Worm (Caenorhabditis elegans) whole organism, young adult: ENCODE data around the gene ZK892.6.
A peak's percentile ranks its signal among the peaks of the same experiment; 100 is the strongest.

Experiments used
- B0035.1 ChIP-seq: sonication (generic microtip); optimal IDR thresholded peaks from 2 replicates; lab custom pipeline; 2016; ENCODE audit warnings: missing genetic modification characterization, mild to moderate bottlenecking, missing compliant biosample characterization, missing genotype, missing genetic modification reagents
- B0261.1 ChIP-seq: sonication (generic microtip); optimal IDR thresholded peaks from 2 replicates; lab custom pipeline; 2016; ENCODE audit warnings: mild to moderate bottlenecking, missing genetic modification characterization, moderate library complexity, missing compliant biosample characterization
- B0336.3 ChIP-seq: fragments of 200-800 bp; sonication (Bioruptor generic); IDR thresholded peaks from 2 replicates; pipeline ENCODE4 v1.3.6; 2022; ENCODE audit warnings: missing genetic modification characterization, missing compliant biosample characterization
- C17E4.6 ChIP-seq: fragments of 200-800 bp; sonication (Bioruptor generic); IDR thresholded peaks from 2 replicates; pipeline ENCODE4 v1.3.6; 2022; ENCODE audit warnings: missing genetic modification reagents, missing genetic modification characterization, missing compliant biosample characterization
- D2030.7 ChIP-seq: fragments of 200-800 bp; sonication (Bioruptor generic); IDR thresholded peaks from 2 replicates; pipeline ENCODE4 v1.3.6; 2022; ENCODE audit warnings: missing genetic modification reagents, missing genetic modification characterization, missing compliant biosample characterization
- F22D6.2 ChIP-seq: sonication (generic microtip); optimal IDR thresholded peaks from 2 replicates; lab custom pipeline; 2016; ENCODE audit warnings: mild to moderate bottlenecking, missing genetic modification characterization, missing compliant biosample characterization
- F39B2.1 ChIP-seq: fragments of 200-800 bp; sonication (Bioruptor generic); IDR thresholded peaks from 2 replicates; pipeline ENCODE4 v1.3.6; 2022; ENCODE audit warnings: missing genetic modification reagents, missing genetic modification characterization, missing compliant biosample characterization
- K11D2.4 ChIP-seq: fragments of 200-800 bp; sonication (Bioruptor generic); IDR thresholded peaks from 2 replicates; pipeline ENCODE4 v1.3.6; 2022; ENCODE audit warnings: missing genetic modification reagents, missing genetic modification characterization, missing compliant biosample characterization
- T26A5.8 ChIP-seq: sonication (generic microtip); optimal IDR thresholded peaks from 2 replicates; lab custom pipeline; 2016; ENCODE audit warnings: missing genetic modification characterization, missing compliant biosample characterization
- Y56A3A.18 ChIP-seq: fragments of 200-800 bp; sonication (Bioruptor generic); IDR thresholded peaks from 2 replicates; pipeline ENCODE4 v1.3.6; 2022; ENCODE audit warnings: missing genetic modification reagents, missing genetic modification characterization, missing compliant biosample characterization
- Y95B8A.8 ChIP-seq: fragments of 200-800 bp; sonication (Bioruptor generic); IDR thresholded peaks from 2 replicates; pipeline ENCODE4 v1.3.6; 2022; ENCODE audit warnings: missing genetic modification reagents, missing genetic modification characterization, missing compliant biosample characterization
- ama-1 ChIP-seq, 3 experiments: fragments of 150-350 bp in 1 of 3; sonication (generic microtip) in 2 of 3; optimal IDR thresholded peaks; 2 replicates each; lab custom pipeline; 2014 to 2018; ENCODE audit warnings: missing biosample characterization in 2 of 3, missing genetic modification characterization in 2 of 3, missing genetic modification reagents in 2 of 3
- athp-1 ChIP-seq: sonication (generic microtip); optimal IDR thresholded peaks from 2 replicates; lab custom pipeline; 2017; ENCODE audit warnings: mild to moderate bottlenecking, missing genetic modification characterization, missing compliant biosample characterization
- attf-3 ChIP-seq: fragments of 200-800 bp; sonication (Bioruptor generic); conservative IDR thresholded peaks from 2 replicates; pipeline ENCODE4 v1.3.6; 2022; ENCODE audit warnings: missing genetic modification reagents, missing genetic modification characterization, missing compliant biosample characterization
- ccch-3 ChIP-seq: fragments of 200-800 bp; sonication (Bioruptor generic); optimal IDR thresholded peaks from 2 replicates; lab custom pipeline; 2018; ENCODE audit warnings: mild to moderate bottlenecking, missing genetic modification characterization, missing compliant biosample characterization
- ceh-100 ChIP-seq: fragments of 200-800 bp; sonication (Bioruptor generic); IDR thresholded peaks from 2 replicates; pipeline ENCODE4 v1.3.6; 2022; ENCODE audit warnings: missing genetic modification reagents, missing genetic modification characterization, missing compliant biosample characterization
- ceh-27 ChIP-seq: fragments of 200-800 bp; sonication (Bioruptor generic); optimal IDR thresholded peaks from 2 replicates; lab custom pipeline; 2018; ENCODE audit warnings: mild to moderate bottlenecking, missing genetic modification characterization, moderate library complexity, missing compliant biosample characterization
- dox-1 ChIP-seq: fragments of 200-800 bp; sonication (Bioruptor generic); IDR thresholded peaks from 2 replicates; pipeline ENCODE4 v1.3.6; 2022; ENCODE audit warnings: missing genetic modification reagents, missing genetic modification characterization, missing compliant biosample characterization
- ekl-4 ChIP-seq: fragments of 200-800 bp; sonication (Bioruptor generic); IDR thresholded peaks from 2 replicates; pipeline ENCODE4 v1.3.6; 2022; ENCODE audit warnings: missing genetic modification reagents, missing genetic modification characterization, missing compliant biosample characterization
- ets-4 ChIP-seq: fragments of 200-800 bp; sonication (Bioruptor generic); optimal IDR thresholded peaks from 2 replicates; lab custom pipeline; 2018; ENCODE audit warnings: mild to moderate bottlenecking, missing genetic modification characterization, missing compliant biosample characterization
- fkh-3 ChIP-seq: sonication (generic microtip); optimal IDR thresholded peaks from 2 replicates; lab custom pipeline; 2016; ENCODE audit warnings: mild to moderate bottlenecking, missing genetic modification characterization, missing compliant biosample characterization
- hlh-12 ChIP-seq: sonication (generic microtip); optimal IDR thresholded peaks from 2 replicates; lab custom pipeline; 2016; ENCODE audit warnings: missing genetic modification characterization, missing compliant biosample characterization
- hmg-1.2 ChIP-seq: fragments of 200-800 bp; sonication (Bioruptor generic); IDR thresholded peaks from 2 replicates; pipeline ENCODE4 v1.3.6; 2022; ENCODE audit warnings: missing genetic modification reagents, missing genetic modification characterization, missing compliant biosample characterization
- hsf-1 ChIP-seq: fragments of 200-800 bp; sonication (Bioruptor generic); IDR thresholded peaks from 2 replicates; pipeline ENCODE4 v1.3.6; 2022; ENCODE audit warnings: missing genetic modification reagents, missing genetic modification characterization, missing compliant biosample characterization
- lin-35 ChIP-seq, 3 experiments: fragments of 150-350 bp in 2 of 3; sonication (generic microtip) in 1 of 3; optimal IDR thresholded peaks; 2 replicates each; lab custom pipeline; 2014 to 2018; ENCODE audit warnings: missing biosample characterization in 3 of 3, missing genetic modification characterization in 3 of 3, missing genetic modification reagents in 3 of 3
- lin-40 ChIP-seq: sonication (generic microtip); optimal IDR thresholded peaks from 2 replicates; lab custom pipeline; 2016; ENCODE audit warnings: missing genetic modification characterization, mild to moderate bottlenecking, missing compliant biosample characterization, missing genotype, missing genetic modification reagents
- lin-54 ChIP-seq: fragments of 200-800 bp; sonication (Bioruptor generic); optimal IDR thresholded peaks from 2 replicates; lab custom pipeline; 2018; ENCODE audit warnings: mild to moderate bottlenecking, missing genetic modification characterization, missing compliant biosample characterization
- lir-1 ChIP-seq: fragments of 200-800 bp; sonication (Bioruptor generic); conservative IDR thresholded peaks from 2 replicates; pipeline ENCODE4 v1.3.6; 2022; ENCODE audit warnings: missing genetic modification reagents, missing genetic modification characterization, missing compliant biosample characterization
- lsl-1 ChIP-seq: fragments of 200-800 bp; sonication (Bioruptor generic); optimal IDR thresholded peaks from 2 replicates; lab custom pipeline; 2018; ENCODE audit warnings: mild to moderate bottlenecking, missing genetic modification characterization, moderate library complexity, missing compliant biosample characterization
- madf-10 ChIP-seq: sonication (generic microtip); optimal IDR thresholded peaks from 2 replicates; lab custom pipeline; 2016; ENCODE audit warnings: mild to moderate bottlenecking, missing genetic modification characterization, missing compliant biosample characterization
- madf-6 ChIP-seq: fragments of 200-800 bp; sonication (Bioruptor generic); IDR thresholded peaks from 2 replicates; pipeline ENCODE4 v1.3.6; 2022; ENCODE audit warnings: missing genetic modification reagents, missing genetic modification characterization, missing compliant biosample characterization
- mcd-1 ChIP-seq: fragments of 200-800 bp; sonication (Bioruptor generic); IDR thresholded peaks from 2 replicates; pipeline ENCODE4 v1.3.6; 2022; ENCODE audit warnings: missing genetic modification reagents, missing genetic modification characterization, missing compliant biosample characterization
- mxl-1 ChIP-seq: sonication (generic microtip); optimal IDR thresholded peaks from 2 replicates; lab custom pipeline; 2016; ENCODE audit warnings: missing genetic modification characterization, missing compliant biosample characterization
- nfyb-1 ChIP-seq: fragments of 200-800 bp; sonication (Bioruptor generic); IDR thresholded peaks from 2 replicates; pipeline ENCODE4 v1.3.6; 2022; ENCODE audit warnings: missing genetic modification reagents, missing genetic modification characterization, missing compliant biosample characterization
- nhr-80 ChIP-seq: sonication (generic microtip); optimal IDR thresholded peaks from 2 replicates; lab custom pipeline; 2016; ENCODE audit warnings: missing genetic modification characterization, missing compliant biosample characterization
- nhr-90 ChIP-seq: sonication (generic microtip); optimal IDR thresholded peaks from 2 replicates; lab custom pipeline; 2016; ENCODE audit warnings: missing genotype, mild to moderate bottlenecking, missing genetic modification characterization, missing compliant biosample characterization
- pbrm-1 ChIP-seq: fragments of 200-800 bp; sonication (Bioruptor generic); IDR thresholded peaks from 2 replicates; pipeline ENCODE4 v1.3.6; 2022; ENCODE audit warnings: missing genetic modification reagents, missing genetic modification characterization, missing compliant biosample characterization
- pha-4 ChIP-seq: fragments of 150-350 bp; sonication (generic microtip); optimal IDR thresholded peaks from 2 replicates; lab custom pipeline; 2014; ENCODE audit warnings: missing biosample characterization, missing genetic modification reagents, missing genetic modification characterization
- rcor-1 ChIP-seq: fragments of 200-800 bp; sonication (Bioruptor generic); IDR thresholded peaks from 2 replicates; pipeline ENCODE4 v1.3.6; 2022; ENCODE audit warnings: missing genetic modification reagents, missing genetic modification characterization, missing compliant biosample characterization
- rec-8 ChIP-seq, 2 experiments: sonication (generic microtip); optimal IDR thresholded peaks; 2 replicates each; lab custom pipeline; 2016; ENCODE audit warnings: mild to moderate bottlenecking in 2 of 2, missing genetic modification characterization in 2 of 2, missing genetic modification reagents in 2 of 2, missing genotype in 2 of 2, missing biosample characterization in 1 of 2, missing compliant biosample characterization in 1 of 2, moderate library complexity in 1 of 2
- snpc-1.3 ChIP-seq: sonication (generic microtip); optimal IDR thresholded peaks from 2 replicates; lab custom pipeline; 2017; ENCODE audit warnings: missing genetic modification characterization, mild to moderate bottlenecking, missing compliant biosample characterization, antibody characterized with exemption, moderate library complexity, missing genotype, missing genetic modification reagents; ENCODE audit not compliant: insufficient read depth
- snpc-4 ChIP-seq, 5 experiments: fragments of 150-350 bp in 1 of 5; sonication (generic microtip) in 4 of 5; optimal IDR thresholded peaks; 2 replicates each; lab custom pipeline; 2014 to 2018; ENCODE audit warnings: missing genetic modification characterization in 5 of 5, missing biosample characterization in 3 of 5, antibody characterized with exemption in 2 of 5, mild to moderate bottlenecking in 2 of 5, missing compliant biosample characterization in 2 of 5, missing genotype in 2 of 5, moderate library complexity in 2 of 5, missing genetic modification reagents in 1 of 5
- somi-1 ChIP-seq: fragments of 200-800 bp; sonication (Bioruptor generic); optimal IDR thresholded peaks from 2 replicates; lab custom pipeline; 2018; ENCODE audit warnings: mild to moderate bottlenecking, missing genetic modification characterization, missing compliant biosample characterization
- tbp1 ChIP-seq: fragments of 200-800 bp; sonication (Bioruptor generic); optimal IDR thresholded peaks from 2 replicates; lab custom pipeline; 2018; ENCODE audit warnings: mild to moderate bottlenecking, missing genetic modification characterization, missing compliant biosample characterization
- ztf-22 ChIP-seq: fragments of 200-800 bp; sonication (Bioruptor generic); optimal IDR thresholded peaks from 2 replicates; lab custom pipeline; 2018; ENCODE audit warnings: mild to moderate bottlenecking, missing genetic modification characterization, moderate library complexity, missing compliant biosample characterization
- ztf-25 ChIP-seq: fragments of 200-800 bp; sonication (Bioruptor generic); IDR thresholded peaks from 2 replicates; pipeline ENCODE4 v1.3.6; 2022; ENCODE audit warnings: missing genetic modification reagents, missing genetic modification characterization, missing compliant biosample characterization
- ztf-28 ChIP-seq: fragments of 200-800 bp; sonication (Bioruptor generic); IDR thresholded peaks from 2 replicates; pipeline ENCODE4 v1.3.6; 2022; ENCODE audit warnings: missing genetic modification reagents, missing genetic modification characterization, missing compliant biosample characterization

Gene ZK892.6

DNA sequence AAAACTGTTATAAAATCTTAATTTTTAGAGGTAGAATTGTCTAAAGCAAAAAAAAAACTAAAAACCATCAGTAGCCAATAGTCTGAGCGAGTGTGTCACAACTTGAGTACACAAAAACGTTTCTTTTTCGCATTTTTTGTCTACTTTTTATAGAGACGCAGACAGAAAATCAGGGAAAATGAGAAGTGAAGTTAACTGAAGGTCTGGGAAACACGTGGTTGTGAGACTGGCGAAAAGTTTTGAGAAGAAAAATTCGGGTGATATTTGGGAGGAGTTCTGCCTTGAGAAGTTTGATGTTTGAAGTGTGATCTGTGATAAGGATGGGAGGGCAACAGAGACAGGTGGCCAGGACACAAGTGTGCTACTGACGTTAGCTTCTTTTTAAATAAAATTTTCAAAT, 42.3 kb downstream of the ZK892.6 start:
- TF ChIP-seq lir-1 (GFP tag; lab: Robert Waterston, UW) = 0 out of 2 replicates have a peak, but pooled peaks have one; percentile 9
- no peak for TF ChIP-seq hlh-12 (tag; lab: Kevin White, UChicago)
- TF ChIP-seq ceh-27 = peak; percentile 3
- TF ChIP-seq B0336.3 (GFP tag; lab: Robert Waterston, UW) = peak; percentile 49
- peak; percentile 34 for TF ChIP-seq madf-10 (tag; lab: Kevin White, UChicago)
- TF ChIP-seq K11D2.4 (GFP tag; lab: Robert Waterston, UW) = no peak
- TF ChIP-seq mcd-1 (GFP tag; lab: Robert Waterston, UW) = peak; percentile 47; the same call in 1 of the 2 replicates
- TF ChIP-seq Y95B8A.8 = no peak
- TF ChIP-seq B0261.1 (tag; lab: Kevin White, UChicago) = no peak
- TF ChIP-seq nhr-90 (tag; lab: Kevin White, UChicago) = peak; percentile 28
- no peak for TF ChIP-seq pbrm-1
- TF ChIP-seq tbp1 (GFP tag; lab: Kevin White, UChicago) = peak; percentile 38
- peak; percentile 90 for TF ChIP-seq ama-1 (optimal IDR thresholded peaks at IDR 0.05; lab: Kevin White, UChicago)
- no peak for TF ChIP-seq ama-1 (GFP tag; optimal IDR thresholded peaks at IDR 0.05; lab: Kevin White, UChicago)
- no peak for TF ChIP-seq D2030.7 (GFP tag; lab: Robert Waterston, UW)
- no peak for TF ChIP-seq mxl-1 (tag; lab: Kevin White, UChicago)
- TF ChIP-seq rec-8 (tag; optimal IDR thresholded peaks at IDR 0.05; lab: Kevin White, UChicago) = no peak
- TF ChIP-seq snpc-1.3 (tag; lab: Kevin White, UChicago) = no peak
- TF ChIP-seq lsl-1 (GFP tag; lab: Kevin White, UChicago) = no peak
- TF ChIP-seq madf-6 (GFP tag; lab: Robert Waterston, UW) = 0 out of 2 replicates have a peak, but pooled peaks have one; percentile 7
- no peak for TF ChIP-seq T26A5.8
- TF ChIP-seq ets-4 (GFP tag; lab: Kevin White, UChicago) = no peak
- no peak for TF ChIP-seq dox-1 (GFP tag; lab: Robert Waterston, UW)
- no peak for TF ChIP-seq rcor-1 (GFP tag; lab: Robert Waterston, UW)
- no peak for TF ChIP-seq snpc-4 (GFP tag; optimal IDR thresholded peaks at IDR 0.05; lab: Kevin White, UChicago)
- peak in 2 of 4 experiments; percentile 19 to 38 for TF ChIP-seq snpc-4 (tag; optimal IDR thresholded peaks at IDR 0.05; lab: Kevin White, UChicago)
- TF ChIP-seq ztf-28 (GFP tag; lab: Robert Waterston, UW) = no peak
- TF ChIP-seq ztf-22 = no peak
- TF ChIP-seq C17E4.6 (GFP tag; lab: Robert Waterston, UW) = 0 out of 2 replicates have a peak, but pooled peaks have one; percentile 9
- TF ChIP-seq pha-4 = peak; percentile 40
- TF ChIP-seq B0035.1 (tag; lab: Kevin White, UChicago) = no peak
- TF ChIP-seq ccch-3 (GFP tag; lab: Kevin White, UChicago) = no peak
- TF ChIP-seq ztf-25 = no peak
- peak; percentile 40 for TF ChIP-seq lin-54 (GFP tag; lab: Kevin White, UChicago)
- TF ChIP-seq Y56A3A.18 (GFP tag; lab: Robert Waterston, UW) = no peak
- 0 out of 2 replicates have a peak, but pooled peaks have one; percentile 12 for TF ChIP-seq nfyb-1 (GFP tag; lab: Robert Waterston, UW)
- peak; percentile 50; the same call in 1 of the 2 replicates for TF ChIP-seq hmg-1.2 (GFP tag; lab: Robert Waterston, UW)
- no peak for TF ChIP-seq F39B2.1
- no peak for TF ChIP-seq fkh-3 (tag; lab: Kevin White, UChicago)
- peak; percentile 81 for TF ChIP-seq nhr-80 (tag; lab: Kevin White, UChicago)
- peak; percentile 65 for TF ChIP-seq F22D6.2 (tag; lab: Kevin White, UChicago)
- no peak for TF ChIP-seq athp-1 (tag; lab: Kevin White, UChicago)
- TF ChIP-seq hsf-1 (GFP tag; lab: Robert Waterston, UW) = no peak
- TF ChIP-seq somi-1 = peak; percentile 78
- no peak for TF ChIP-seq attf-3 (GFP tag; lab: Robert Waterston, UW)
- TF ChIP-seq lin-35 (GFP tag; optimal IDR thresholded peaks at IDR 0.05; lab: Kevin White, UChicago) = peak in 1 of 3 experiments; percentile 25
- 0 out of 2 replicates have a peak, but pooled peaks have one; percentile 19 for TF ChIP-seq ekl-4 (GFP tag; lab: Robert Waterston, UW)
- TF ChIP-seq ceh-100 (GFP tag; lab: Robert Waterston, UW) = no peak
- peak; percentile 73 for TF ChIP-seq lin-40 (tag; lab: Kevin White, UChicago)
